Fruit fly (Drosophila melanogaster) whole organism, embryonic: ENCODE results near the gene CG14017.

ENCODE experiments used
- Ada2b ChIP-seq: fragments of 200-800 bp; sonication (Bioruptor generic); IDR thresholded peaks from 2 replicates; pipeline ENCODE4 v1.3.6; 2022; ENCODE audit warnings: missing biosample characterization, missing genetic modification characterization
- Atf-2 ChIP-seq: fragments of 200-800 bp; sonication (Bioruptor generic); optimal IDR thresholded peaks from 2 replicates; lab custom pipeline; 2016; ENCODE audit warnings: missing biosample characterization, missing genetic modification characterization
- B-H1 ChIP-seq: fragments of 200-800 bp; sonication (Bioruptor generic); IDR thresholded peaks from 3 replicates; pipeline ENCODE4 v1.3.6; 2022; ENCODE audit warnings: missing biosample characterization, missing genetic modification characterization
- CG12391 ChIP-seq: fragments of 200-800 bp; sonication (Bioruptor generic); optimal IDR thresholded peaks from 3 replicates; lab custom pipeline; 2018; ENCODE audit warnings: missing biosample characterization, mild to moderate bottlenecking, missing genetic modification characterization, moderate library complexity
- CG13894 ChIP-seq: fragments of 200-800 bp; sonication (Bioruptor generic); optimal IDR thresholded peaks from 3 replicates; lab custom pipeline; 2018; ENCODE audit warnings: missing biosample characterization, mild to moderate bottlenecking, missing genetic modification characterization, moderate library complexity
- CG15601 ChIP-seq: fragments of 200-800 bp; sonication (Bioruptor generic); optimal IDR thresholded peaks from 3 replicates; lab custom pipeline; 2019; ENCODE audit warnings: missing biosample characterization, mild to moderate bottlenecking, missing genetic modification characterization, moderate library complexity
- CG1603 ChIP-seq: fragments of 200-800 bp; sonication (Bioruptor generic); optimal IDR thresholded peaks from 2 replicates; lab custom pipeline; 2019; ENCODE audit warnings: missing biosample characterization, mild to moderate bottlenecking, missing genetic modification characterization, moderate library complexity
- CG2199 ChIP-seq: fragments of 200-800 bp; sonication (Bioruptor generic); IDR thresholded peaks from 3 replicates; pipeline ENCODE4 v1.3.6; 2022; ENCODE audit warnings: missing biosample characterization, missing genetic modification characterization
- CG2712 ChIP-seq: fragments of 200-800 bp; optimal IDR thresholded peaks from 3 replicates; lab custom pipeline; 2019; ENCODE audit warnings: missing biosample characterization, mild to moderate bottlenecking, missing genetic modification characterization, moderate library complexity
- CG3163 ChIP-seq: fragments of 200-800 bp; sonication (Bioruptor generic); optimal IDR thresholded peaks from 3 replicates; lab custom pipeline; 2016; ENCODE audit warnings: missing biosample characterization, missing genetic modification characterization
- CG33557 ChIP-seq: fragments of 200-800 bp; sonication (Bioruptor generic); optimal IDR thresholded peaks from 2 replicates; lab custom pipeline; 2019; ENCODE audit warnings: missing biosample characterization, mild to moderate bottlenecking, missing genetic modification characterization, moderate library complexity
- CG34376 ChIP-seq: fragments of 200-800 bp; sonication (Bioruptor generic); optimal IDR thresholded peaks from 2 replicates; lab custom pipeline; 2018; ENCODE audit warnings: missing biosample characterization, mild to moderate bottlenecking, missing genetic modification characterization
- CG3995 ChIP-seq: fragments of 200-800 bp; sonication (Bioruptor generic); optimal IDR thresholded peaks from 3 replicates; lab custom pipeline; 2016; ENCODE audit warnings: missing biosample characterization, missing genetic modification characterization
- CG4730 ChIP-seq: fragments of 200-800 bp; sonication (Bioruptor generic); IDR thresholded peaks from 2 replicates; pipeline ENCODE4 v1.3.6; 2022; ENCODE audit warnings: missing biosample characterization, missing genetic modification characterization
- CG5180 ChIP-seq: fragments of 200-800 bp; sonication (Bioruptor generic); optimal IDR thresholded peaks from 3 replicates; lab custom pipeline; 2017; ENCODE audit warnings: missing biosample characterization, missing genetic modification characterization, mild to moderate bottlenecking, moderate library complexity, missing genetic modification reagents
- CG6272 ChIP-seq: fragments of 200-800 bp; sonication (Bioruptor generic); IDR thresholded peaks from 2 replicates; pipeline ENCODE4 v1.3.6; 2022; ENCODE audit warnings: missing biosample characterization, missing genetic modification characterization
- CG8388 ChIP-seq: fragments of 200-800 bp; sonication (Bioruptor generic); optimal IDR thresholded peaks from 2 replicates; lab custom pipeline; 2019; ENCODE audit warnings: missing biosample characterization, mild to moderate bottlenecking, missing genetic modification characterization, moderate library complexity
- CG8944 ChIP-seq: fragments of 200-800 bp; sonication (Bioruptor generic); optimal IDR thresholded peaks from 3 replicates; lab custom pipeline; 2016; ENCODE audit warnings: missing biosample characterization, missing genetic modification characterization
- CG9609 ChIP-seq: fragments of 200-800 bp; sonication (Bioruptor generic); optimal IDR thresholded peaks from 3 replicates; lab custom pipeline; 2016; ENCODE audit warnings: missing biosample characterization, missing genetic modification characterization
- Chrac-16 ChIP-seq: fragments of 200-800 bp; sonication (Bioruptor generic); optimal IDR thresholded peaks from 3 replicates; lab custom pipeline; 2016; ENCODE audit warnings: missing biosample characterization, missing genetic modification characterization
- D19A ChIP-seq: fragments of 200-800 bp; optimal IDR thresholded peaks from 3 replicates; lab custom pipeline; 2019; ENCODE audit warnings: missing biosample characterization, mild to moderate bottlenecking, missing genetic modification characterization, moderate library complexity
- Doc3 ChIP-seq: fragments of 200-800 bp; sonication (Bioruptor generic); IDR thresholded peaks from 3 replicates; pipeline ENCODE4 v1.3.6; 2022; ENCODE audit warnings: missing biosample characterization, missing genetic modification characterization; ENCODE audit not compliant: partially characterized antibody
- Gsc ChIP-seq: fragments of 200-800 bp; sonication (Bioruptor generic); IDR thresholded peaks from 2 replicates; pipeline ENCODE4 v1.3.6; 2022; ENCODE audit warnings: missing biosample characterization, missing genetic modification characterization
- Hmx ChIP-seq: fragments of 200-800 bp; sonication (Bioruptor generic); optimal IDR thresholded peaks from 2 replicates; lab custom pipeline; 2016; ENCODE audit warnings: missing biosample characterization, missing genetic modification characterization
- Lpt ChIP-seq: fragments of >200 bp; optimal IDR thresholded peaks from 2 replicates; lab custom pipeline; 2018; ENCODE audit warnings: missing biosample characterization, missing genetic modification characterization
- Meics ChIP-seq: fragments of 200-800 bp; sonication (Bioruptor generic); optimal IDR thresholded peaks from 2 replicates; lab custom pipeline; 2017; ENCODE audit warnings: missing biosample characterization, mild to moderate bottlenecking, missing genetic modification characterization
- Nf-YC ChIP-seq: fragments of 200-800 bp; optimal IDR thresholded peaks from 3 replicates; lab custom pipeline; 2019; ENCODE audit warnings: missing biosample characterization, mild to moderate bottlenecking, missing genetic modification characterization, moderate library complexity
- Opbp ChIP-seq: fragments of 200-800 bp; sonication (Bioruptor generic); IDR thresholded peaks from 3 replicates; pipeline ENCODE4 v1.3.6; 2022; ENCODE audit warnings: missing biosample characterization, missing genetic modification characterization; ENCODE audit not compliant: partially characterized antibody
- Scr ChIP-seq: fragments of 200-800 bp; sonication (Bioruptor generic); IDR thresholded peaks from 2 replicates; pipeline ENCODE4 v1.3.6; 2022; ENCODE audit warnings: missing biosample characterization, missing genetic modification characterization; ENCODE audit not compliant: partially characterized antibody
- bowl ChIP-seq: fragments of 200-800 bp; sonication (Bioruptor generic); IDR thresholded peaks from 2 replicates; pipeline ENCODE4 v1.3.6; 2022; ENCODE audit warnings: missing biosample characterization, missing genetic modification characterization
- cato ChIP-seq: fragments of 200-800 bp; sonication (Bioruptor generic); optimal IDR thresholded peaks from 2 replicates; lab custom pipeline; 2016; ENCODE audit warnings: missing biosample characterization, missing genetic modification characterization, borderline replicate concordance
- esg ChIP-seq: fragments of 200-800 bp; sonication (Bioruptor generic); conservative IDR thresholded peaks from 2 replicates; pipeline ENCODE4 v1.3.6; 2022; ENCODE audit warnings: missing biosample characterization, missing genetic modification characterization
- eve ChIP-seq, 2 experiments: fragments of >200 bp; optimal IDR thresholded peaks; 2 replicates each; lab custom pipeline; 2017; ENCODE audit warnings: missing biosample characterization in 2 of 2, missing genetic modification characterization in 2 of 2
- exex ChIP-seq: fragments of 200-800 bp; sonication (Bioruptor generic); optimal IDR thresholded peaks from 4 replicates; lab custom pipeline; 2018; ENCODE audit warnings: missing biosample characterization, mild to moderate bottlenecking, missing genetic modification characterization, moderate library complexity
- eyg ChIP-seq: fragments of 200-800 bp; sonication (Bioruptor generic); optimal IDR thresholded peaks from 3 replicates; lab custom pipeline; 2016; ENCODE audit warnings: missing biosample characterization, missing genetic modification characterization
- fd64A ChIP-seq: fragments of 200-800 bp; sonication (Bioruptor generic); optimal IDR thresholded peaks from 3 replicates; lab custom pipeline; 2018; ENCODE audit warnings: missing biosample characterization, mild to moderate bottlenecking, missing genetic modification characterization
- grn ChIP-seq: fragments of 200-800 bp; sonication (Bioruptor generic); optimal IDR thresholded peaks from 3 replicates; lab custom pipeline; 2017; ENCODE audit warnings: missing biosample characterization, missing genetic modification characterization
- gsb ChIP-seq: fragments of 200-800 bp; sonication (Bioruptor generic); IDR thresholded peaks from 2 replicates; pipeline ENCODE4 v1.3.6; 2022; ENCODE audit warnings: missing biosample characterization, missing genetic modification characterization
- insv ChIP-seq, 2 experiments: fragments of 200-800 bp; sonication (Bioruptor generic); optimal IDR thresholded peaks; 3 replicates each; lab custom pipeline; 2016 to 2018; ENCODE audit warnings: missing biosample characterization in 2 of 2, missing genetic modification characterization in 2 of 2
- lov ChIP-seq, 2 experiments: fragments of 200-800 bp in 1 of 2; fragments of >200 bp in 1 of 2; sonication (Bioruptor generic) in 1 of 2; IDR thresholded peaks in 1 of 2; optimal IDR thresholded peaks in 1 of 2; 2 replicates in 1 of 2; 3 replicates in 1 of 2; pipeline versions ENCODE4 v1.3.6 to Lab custom; 2017 to 2022; ENCODE audit warnings: missing biosample characterization in 1 of 2, missing genetic modification characterization in 1 of 2
- mam ChIP-seq: fragments of 200-800 bp; sonication (Bioruptor generic); optimal IDR thresholded peaks from 3 replicates; lab custom pipeline; 2016; ENCODE audit warnings: missing biosample characterization, missing genetic modification characterization
- phol ChIP-seq: fragments of 200-800 bp; sonication (Bioruptor generic); optimal IDR thresholded peaks from 3 replicates; lab custom pipeline; 2018; ENCODE audit warnings: missing biosample characterization, mild to moderate bottlenecking, missing genetic modification characterization, moderate library complexity
- pzg ChIP-seq: fragments of 200-800 bp; sonication (Bioruptor generic); optimal IDR thresholded peaks from 3 replicates; lab custom pipeline; 2018; ENCODE audit warnings: missing biosample characterization, mild to moderate bottlenecking, missing genetic modification characterization, moderate library complexity
- row ChIP-seq: fragments of 200-800 bp; sonication (Bioruptor generic); IDR thresholded peaks from 3 replicates; pipeline ENCODE4 v1.3.6; 2022; ENCODE audit warnings: missing biosample characterization, missing genetic modification characterization
- sna ChIP-seq: fragments of 200-800 bp; sonication (Bioruptor generic); IDR thresholded peaks from 2 replicates; pipeline ENCODE4 v1.3.6; 2022; ENCODE audit warnings: missing biosample characterization, missing genetic modification characterization; ENCODE audit not compliant: partially characterized antibody
- tll ChIP-seq, 2 experiments: fragments of 200-800 bp in 1 of 2; fragments of >200 bp in 1 of 2; sonication (Bioruptor generic) in 1 of 2; optimal IDR thresholded peaks; 2 replicates each; lab custom pipeline; 2017 to 2019; ENCODE audit warnings: missing biosample characterization in 2 of 2, missing genetic modification characterization in 2 of 2, mild to moderate bottlenecking in 1 of 2, moderate library complexity in 1 of 2
- vvl ChIP-seq: fragments of 200-800 bp; sonication (Bioruptor generic); IDR thresholded peaks from 2 replicates; pipeline ENCODE4 v1.3.6; 2022; ENCODE audit warnings: missing biosample characterization, missing genetic modification characterization
- wek ChIP-seq: fragments of 200-800 bp; sonication (Bioruptor generic); optimal IDR thresholded peaks from 3 replicates; lab custom pipeline; 2018; ENCODE audit warnings: missing biosample characterization, mild to moderate bottlenecking, missing genetic modification characterization, moderate library complexity

The CG14017 gene

dm6 chr2L:5523848-5524473 lies 29.7 kb upstream of the CG14017 start, which contains the start of the genes Vps52 and Elp4 (continued):
- no peak for TF ChIP-seq D19A (tag; lab: Kevin White, UChicago)
- peak; percentile 69 for TF ChIP-seq esg (GFP tag; lab: Robert Waterston, UW)
- TF ChIP-seq phol (tag; lab: Kevin White, UChicago): peak; percentile 85
- TF ChIP-seq Atf-2 (GFP tag; lab: Kevin White, UChicago): peak; percentile 29
- peak; percentile 50 for TF ChIP-seq pzg (GFP tag; lab: Kevin White, UChicago)
- peak; percentile 82 for TF ChIP-seq Nf-YC (tag; lab: Kevin White, UChicago)
- TF ChIP-seq CG33557 (GFP tag; lab: Kevin White, UChicago): peak; percentile 67
- TF ChIP-seq Opbp (GFP tag; lab: Robert Waterston, UW): peak; percentile 83
- no peak for TF ChIP-seq eyg (GFP tag; lab: Kevin White, UChicago)
- TF ChIP-seq CG3995 (GFP tag; lab: Kevin White, UChicago): peak; percentile 19
- no peak for TF ChIP-seq bowl (GFP tag; lab: Robert Waterston, UW)
- peak; percentile 52 for TF ChIP-seq exex (tag; lab: Kevin White, UChicago)
- TF ChIP-seq Hmx (GFP tag; lab: Kevin White, UChicago): no peak
- TF ChIP-seq insv (GFP tag; optimal IDR thresholded peaks at IDR 0.05; lab: Kevin White, UChicago): peak in 1 of 2 experiments; percentile 51
- TF ChIP-seq CG12391 (tag; lab: Kevin White, UChicago): peak; percentile 90
- no peak for TF ChIP-seq Lpt (GFP tag; lab: Kevin White, UChicago)
- peak; percentile 77 for TF ChIP-seq Meics (GFP tag; lab: Kevin White, UChicago)
- TF ChIP-seq sna (GFP tag; lab: Robert Waterston, UW): peak; percentile 61; the same call in 1 of the 2 replicates
- TF ChIP-seq CG9609 (GFP tag; lab: Kevin White, UChicago): peak; percentile 50
- TF ChIP-seq B-H1: 0 out of 3 replicates have a peak, but pooled peaks have one; percentile 46
- peak; percentile 69 for TF ChIP-seq wek
- peak; percentile 61; the same call in 2 of the 3 replicates for TF ChIP-seq Doc3
- TF ChIP-seq tll (GFP tag; optimal IDR thresholded peaks at IDR 0.05; lab: Kevin White, UChicago): no peak
- peak; percentile 58 for TF ChIP-seq mam (GFP tag; lab: Kevin White, UChicago)
- no peak for TF ChIP-seq gsb (GFP tag; lab: Robert Waterston, UW)
- TF ChIP-seq Ada2b (GFP tag; lab: Robert Waterston, UW): peak; percentile 56
- TF ChIP-seq CG34376: peak; percentile 49
- TF ChIP-seq CG1603: peak; percentile 58
- TF ChIP-seq CG3163 (GFP tag; lab: Kevin White, UChicago): no peak
- TF ChIP-seq lov (optimal IDR thresholded peaks at IDR 0.05; lab: Kevin White, UChicago): no peak
- TF ChIP-seq lov (GFP tag; IDR thresholded peaks at IDR 0.05; lab: Robert Waterston, UW): no peak
- peak; percentile 77 for TF ChIP-seq Scr (GFP tag; lab: Robert Waterston, UW)
- no peak for TF ChIP-seq grn (GFP tag; lab: Kevin White, UChicago)
- peak; percentile 78 for TF ChIP-seq CG13894 (tag; lab: Kevin White, UChicago)
- TF ChIP-seq Chrac-16 (GFP tag; lab: Kevin White, UChicago): peak; percentile 70
- TF ChIP-seq CG8388 (GFP tag; lab: Kevin White, UChicago): peak; percentile 61
- TF ChIP-seq CG5180: no peak
- peak; percentile 69 for TF ChIP-seq CG15601
- peak; percentile 51 for TF ChIP-seq cato (GFP tag; lab: Kevin White, UChicago)
- TF ChIP-seq CG8944: peak; percentile 25
- TF ChIP-seq CG2199 (GFP tag; lab: Robert Waterston, UW): no peak
- no peak for TF ChIP-seq Gsc
- TF ChIP-seq CG2712 (tag; lab: Kevin White, UChicago): peak; percentile 84
- TF ChIP-seq row: peak; percentile 85
- TF ChIP-seq CG6272 (GFP tag; lab: Robert Waterston, UW): 0 out of 2 replicates have a peak, but pooled peaks have one; percentile 20
- peak; percentile 60 for TF ChIP-seq CG4730
- TF ChIP-seq fd64A: no peak
- TF ChIP-seq eve (GFP tag; optimal IDR thresholded peaks at IDR 0.05; lab: Kevin White, UChicago): no peak
- peak; percentile 70 for TF ChIP-seq vvl
